Fruit fly (Drosophila melanogaster): ENCODE measurements around the gene twin.

Gene twin

DNA sequence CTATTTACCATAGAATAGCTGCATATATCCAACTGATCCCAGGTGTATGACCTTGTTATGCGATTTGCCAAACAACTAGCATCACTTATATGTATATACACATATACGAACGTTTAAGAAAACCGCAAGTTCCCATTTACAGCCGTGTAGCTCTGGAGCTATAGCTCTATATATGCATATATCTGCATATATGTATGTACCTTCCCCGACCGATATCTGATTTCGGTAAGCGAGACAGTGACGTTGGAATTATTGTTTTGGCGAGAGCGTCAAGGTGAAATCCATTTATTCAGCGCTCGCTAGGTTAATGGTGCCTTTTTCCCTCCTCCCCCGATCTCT, 38.2 kb upstream of the twin start:
- TF ChIP-seq bbx (GFP tag; IDR thresholded peaks at IDR 0.05; ENCODE audit: partially characterized antibody): no peak
- TF ChIP-seq crol (GFP tag; IDR thresholded peaks at IDR 0.05): peak; percentile 47; the same call in 1 of the 2 replicates
- TF ChIP-seq CG3163 (GFP tag; optimal IDR thresholded peaks at IDR 0.05): peak; percentile 66
- TF ChIP-seq ftz-f1 (GFP tag; optimal IDR thresholded peaks at IDR 0.05): peak; percentile 85
- peak; percentile 56; the same call in 1 of the 3 replicates for TF ChIP-seq CG17361 (GFP tag; IDR thresholded peaks at IDR 0.05)
- peak; percentile 59 for TF ChIP-seq CG7556 (GFP tag; optimal IDR thresholded peaks at IDR 0.05)
- peak in 1 of 2 experiments; percentile 6 for TF ChIP-seq Hr78 (GFP tag; optimal IDR thresholded peaks at IDR 0.05)
- TF ChIP-seq bab2 (GFP tag; optimal IDR thresholded peaks at IDR 0.05): no peak
- peak; percentile 7 for TF ChIP-seq CG30403 (GFP tag; optimal IDR thresholded peaks at IDR 0.05)
- peak; percentile 30 for TF ChIP-seq CG14965 (GFP tag; optimal IDR thresholded peaks at IDR 0.05; ENCODE audit: borderline replicate concordance)
- no peak for TF ChIP-seq Blimp-1 (GFP tag; optimal IDR thresholded peaks at IDR 0.05)
- no peak for TF ChIP-seq row (GFP tag; IDR thresholded peaks at IDR 0.05)
- TF ChIP-seq CG4360 (GFP tag; IDR thresholded peaks at IDR 0.05): 0 out of 2 replicates have a peak, but pooled peaks have one; percentile 39
- TF ChIP-seq CG9727 (GFP tag; optimal IDR thresholded peaks at IDR 0.05): peak; percentile 54
- no peak for TF ChIP-seq Rx (GFP tag; IDR thresholded peaks at IDR 0.05)
- TF ChIP-seq CG3726 (GFP tag; IDR thresholded peaks at IDR 0.05): peak; percentile 1; the same call in 1 of the 3 replicates
- TF ChIP-seq Ets65A (GFP tag): peak; percentile 96
- peak; percentile 88 for TF ChIP-seq CG9609 (GFP tag; optimal IDR thresholded peaks at IDR 0.05)
- 0 out of 2 replicates have a peak, but pooled peaks have one; percentile 1 for TF ChIP-seq aop (GFP tag; IDR thresholded peaks at IDR 0.05)
- peak in 1 of 3 experiments; percentile 16 for TF ChIP-seq lola (GFP tag; optimal IDR thresholded peaks at IDR 0.05)
- peak in 1 of 2 experiments; percentile 42 for TF ChIP-seq crp (GFP tag; optimal IDR thresholded peaks at IDR 0.05)
- TF ChIP-seq Lhr (GFP tag; optimal IDR thresholded peaks at IDR 0.05): peak; percentile 64
- peak; percentile 1; the same call in 1 of the 3 replicates for TF ChIP-seq so (GFP tag; IDR thresholded peaks at IDR 0.05)
- peak; percentile 32 for TF ChIP-seq MESR4 (GFP tag; optimal IDR thresholded peaks at IDR 0.05)
- TF ChIP-seq CG8290 (GFP tag; optimal IDR thresholded peaks at IDR 0.05): peak; percentile 67
- TF ChIP-seq CG8290 (tag; optimal IDR thresholded peaks at IDR 0.05): no peak
- no peak for TF ChIP-seq Fer3 (tag; optimal IDR thresholded peaks at IDR 0.05)
- TF ChIP-seq hkb (optimal IDR thresholded peaks at IDR 0.05): no peak
- TF ChIP-seq hkb (GFP tag; IDR thresholded peaks at IDR 0.05): 0 out of 2 replicates have a peak, but pooled peaks have one; percentile 4
- TF ChIP-seq Dad (GFP tag; optimal IDR thresholded peaks at IDR 0.05): no peak
- 0 out of 3 replicates have a peak, but pooled peaks have one; percentile 0 for TF ChIP-seq CG11695 (GFP tag; IDR thresholded peaks at IDR 0.05)

DNA sequence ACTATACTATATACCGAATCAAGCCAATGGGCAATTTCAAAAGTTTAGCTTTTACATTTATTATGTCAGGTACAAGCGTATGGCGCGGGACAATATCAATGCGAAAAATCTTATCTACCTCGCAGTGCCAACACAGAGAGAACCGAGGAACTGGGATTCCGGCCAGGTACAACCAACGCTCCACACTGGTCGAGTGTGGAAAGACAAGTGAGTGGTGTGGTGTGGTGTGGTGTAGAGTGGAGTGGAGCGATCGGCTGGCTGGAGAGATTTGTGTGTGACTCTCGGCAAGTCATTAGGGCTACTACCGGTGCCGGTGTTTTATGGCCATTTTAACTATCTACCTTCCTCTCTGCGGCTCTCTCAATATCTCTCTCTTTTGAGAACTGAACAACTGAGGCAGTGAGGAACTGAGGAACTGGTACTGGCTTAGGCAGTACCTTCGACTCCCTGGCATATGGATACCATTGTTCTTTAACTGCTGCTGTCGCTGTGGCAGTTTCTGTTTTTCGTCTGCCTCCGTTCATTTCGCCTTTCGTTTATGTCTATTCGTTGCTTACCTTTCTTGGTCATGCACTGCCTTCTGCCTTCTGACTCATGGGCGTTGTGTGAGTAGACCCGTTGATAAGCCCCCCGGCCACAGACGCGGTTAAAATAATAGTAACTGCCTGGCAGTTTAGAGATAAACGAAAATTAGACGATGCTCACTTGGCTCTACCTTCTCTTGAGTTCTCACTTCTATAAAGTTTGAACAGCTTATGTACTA, 37.7 kb upstream of the twin start:
- TF ChIP-seq Eip74EF (GFP tag; optimal IDR thresholded peaks at IDR 0.05) (peak in 1 of 2 experiments; percentile 69), Ptx1 (GFP tag; IDR thresholded peaks at IDR 0.05) (peak; percentile 89), maf-S (GFP tag; optimal IDR thresholded peaks at IDR 0.05) (peak; percentile 92), CG1529 (GFP tag; optimal IDR thresholded peaks at IDR 0.05) (peak; percentile 77), CG7556 (GFP tag; optimal IDR thresholded peaks at IDR 0.05) (peak; percentile 91), Antp (GFP tag; optimal IDR thresholded peaks at IDR 0.05) (peak; percentile 91), CG7271 (tag; optimal IDR thresholded peaks at IDR 0.05) (peak; percentile 42), trh (GFP tag; optimal IDR thresholded peaks at IDR 0.05) (peak; percentile 51), disco-r (GFP tag; optimal IDR thresholded peaks at IDR 0.05) (peak; percentile 81), CG2116 (GFP tag; optimal IDR thresholded peaks at IDR 0.05) (peak; percentile 57), ssp (GFP tag; IDR thresholded peaks at IDR 0.05) (peak; percentile 58), tup (GFP tag; optimal IDR thresholded peaks at IDR 0.05) (peak; percentile 86), CG11696 (GFP tag; IDR thresholded peaks at IDR 0.05) (peak; percentile 99), crp (GFP tag; optimal IDR thresholded peaks at IDR 0.05) (no peak), Fer2 (tag; optimal IDR thresholded peaks at IDR 0.05) (peak; percentile 71), schlank (tag; optimal IDR thresholded peaks at IDR 0.05) (peak; percentile 91), exex (tag; optimal IDR thresholded peaks at IDR 0.05) (peak; percentile 94), CG13775 (GFP tag; optimal IDR thresholded peaks at IDR 0.05) (peak; percentile 87), CG16813 (GFP tag; IDR thresholded peaks at IDR 0.05; ENCODE audit: partially characterized antibody) (no peak), gsb (GFP tag; IDR thresholded peaks at IDR 0.05) (peak; percentile 77), CG4854 (GFP tag; optimal IDR thresholded peaks at IDR 0.05) (peak; percentile 71)
